Worm (Caenorhabditis elegans) whole organism, young adult: Measurements from ENCODE around the gene F41G3.21.
A peak's percentile ranks its signal among the peaks of the same experiment; 100 is the strongest.

Source experiments
- D2030.7 ChIP-seq: fragments of 200-800 bp; sonication (Bioruptor generic); IDR thresholded peaks from 2 replicates; pipeline ENCODE4 v1.3.6; 2022; ENCODE audit warnings: missing genetic modification reagents, missing genetic modification characterization, missing compliant biosample characterization
- F49E8.2 ChIP-seq: sonication (generic microtip); optimal IDR thresholded peaks from 3 replicates; lab custom pipeline; 2017; ENCODE audit warnings: missing genetic modification characterization, mild to moderate bottlenecking, missing compliant biosample characterization, antibody characterized with exemption, moderate library complexity; ENCODE audit not compliant: insufficient read depth
- T07F8.4 ChIP-seq: sonication (generic microtip); optimal IDR thresholded peaks from 2 replicates; lab custom pipeline; 2016; ENCODE audit warnings: mild to moderate bottlenecking, missing genetic modification characterization, moderate library complexity, missing compliant biosample characterization
- T26A5.8 ChIP-seq: sonication (generic microtip); optimal IDR thresholded peaks from 2 replicates; lab custom pipeline; 2016; ENCODE audit warnings: missing genetic modification characterization, missing compliant biosample characterization
- Y79H2A.3 ChIP-seq: fragments of 200-800 bp; sonication (Bioruptor generic); conservative IDR thresholded peaks from 2 replicates; pipeline ENCODE4 v1.3.6; 2022; ENCODE audit warnings: missing genetic modification reagents, missing genetic modification characterization, missing compliant biosample characterization
- Y95B8A.8 ChIP-seq: fragments of 200-800 bp; sonication (Bioruptor generic); IDR thresholded peaks from 2 replicates; pipeline ENCODE4 v1.3.6; 2022; ENCODE audit warnings: missing genetic modification reagents, missing genetic modification characterization, missing compliant biosample characterization
- ZK185.1 ChIP-seq: sonication (generic microtip); optimal IDR thresholded peaks from 2 replicates; lab custom pipeline; 2016; ENCODE audit warnings: mild to moderate bottlenecking, missing genetic modification characterization, missing compliant biosample characterization; ENCODE audit not compliant: poor library complexity, severe bottlenecking
- ama-1 ChIP-seq, 3 experiments: fragments of 150-350 bp in 1 of 3; sonication (generic microtip) in 2 of 3; optimal IDR thresholded peaks; 2 replicates each; lab custom pipeline; 2014 to 2018; ENCODE audit warnings: missing biosample characterization in 2 of 3, missing genetic modification characterization in 2 of 3, missing genetic modification reagents in 2 of 3
- aptf-3 ChIP-seq: fragments of 200-800 bp; sonication (Bioruptor generic); IDR thresholded peaks from 2 replicates; pipeline ENCODE4 v1.3.6; 2022; ENCODE audit warnings: missing genetic modification characterization, missing compliant biosample characterization
- atf-7 ChIP-seq: sonication (generic microtip); optimal IDR thresholded peaks from 2 replicates; lab custom pipeline; 2017; ENCODE audit warnings: mild to moderate bottlenecking, missing genetic modification characterization, missing compliant biosample characterization
- athp-1 ChIP-seq: sonication (generic microtip); optimal IDR thresholded peaks from 2 replicates; lab custom pipeline; 2017; ENCODE audit warnings: mild to moderate bottlenecking, missing genetic modification characterization, missing compliant biosample characterization
- attf-5 ChIP-seq: fragments of 200-800 bp; sonication (Bioruptor generic); optimal IDR thresholded peaks from 2 replicates; lab custom pipeline; 2018; ENCODE audit warnings: mild to moderate bottlenecking, missing genetic modification characterization, missing compliant biosample characterization
- ccch-3 ChIP-seq: fragments of 200-800 bp; sonication (Bioruptor generic); optimal IDR thresholded peaks from 2 replicates; lab custom pipeline; 2018; ENCODE audit warnings: mild to moderate bottlenecking, missing genetic modification characterization, missing compliant biosample characterization
- ceh-27 ChIP-seq: fragments of 200-800 bp; sonication (Bioruptor generic); optimal IDR thresholded peaks from 2 replicates; lab custom pipeline; 2018; ENCODE audit warnings: mild to moderate bottlenecking, missing genetic modification characterization, moderate library complexity, missing compliant biosample characterization
- ceh-79 ChIP-seq: sonication (generic microtip); optimal IDR thresholded peaks from 2 replicates; lab custom pipeline; 2017; ENCODE audit warnings: mild to moderate bottlenecking, missing genetic modification characterization, missing compliant biosample characterization
- dpl-1 ChIP-seq: fragments of 150-350 bp; optimal IDR thresholded peaks from 2 replicates; lab custom pipeline; 2014; ENCODE audit warnings: missing biosample characterization, missing genetic modification reagents, missing genetic modification characterization
- efl-1 ChIP-seq: fragments of 150-350 bp; optimal IDR thresholded peaks from 2 replicates; lab custom pipeline; 2014; ENCODE audit warnings: missing biosample characterization, missing genetic modification reagents, missing genetic modification characterization
- ets-4 ChIP-seq: fragments of 200-800 bp; sonication (Bioruptor generic); optimal IDR thresholded peaks from 2 replicates; lab custom pipeline; 2018; ENCODE audit warnings: mild to moderate bottlenecking, missing genetic modification characterization, missing compliant biosample characterization
- him-1 ChIP-seq: sonication (generic microtip); optimal IDR thresholded peaks from 2 replicates; lab custom pipeline; 2016; ENCODE audit warnings: missing genotype, missing genetic modification reagents, missing genetic modification characterization, missing compliant biosample characterization
- lag-1 ChIP-seq: fragments of 200-800 bp; sonication (Bioruptor generic); IDR thresholded peaks from 2 replicates; pipeline ENCODE4 v1.3.6; 2022; ENCODE audit warnings: missing genetic modification reagents, missing genetic modification characterization, missing compliant biosample characterization
- let-526 ChIP-seq: fragments of 200-800 bp; sonication (Bioruptor generic); IDR thresholded peaks from 2 replicates; pipeline ENCODE4 v1.3.6; 2022; ENCODE audit warnings: missing genetic modification reagents, missing genetic modification characterization, missing compliant biosample characterization
- let-607 ChIP-seq, 2 experiments: fragments of 200-800 bp in 1 of 2; sonication (Bioruptor generic) in 1 of 2; sonication (generic microtip) in 1 of 2; optimal IDR thresholded peaks; 2 replicates each; lab custom pipeline; 2016 to 2018; ENCODE audit warnings: mild to moderate bottlenecking in 2 of 2, missing compliant biosample characterization in 2 of 2, missing genetic modification characterization in 2 of 2, moderate library complexity in 2 of 2, missing genotype in 1 of 2
- lin-26 ChIP-seq: fragments of 200-800 bp; sonication (Bioruptor generic); IDR thresholded peaks from 2 replicates; pipeline ENCODE4 v1.3.6; 2022; ENCODE audit warnings: missing genetic modification reagents, missing genetic modification characterization, missing compliant biosample characterization
- lin-35 ChIP-seq, 3 experiments: fragments of 150-350 bp in 2 of 3; sonication (generic microtip) in 1 of 3; optimal IDR thresholded peaks; 2 replicates each; lab custom pipeline; 2014 to 2018; ENCODE audit warnings: missing biosample characterization in 3 of 3, missing genetic modification characterization in 3 of 3, missing genetic modification reagents in 3 of 3
- lsy-27 ChIP-seq: sonication (generic microtip); optimal IDR thresholded peaks from 2 replicates; lab custom pipeline; 2017; ENCODE audit warnings: missing genetic modification characterization, mild to moderate bottlenecking, missing compliant biosample characterization, antibody characterized with exemption, missing genotype, borderline replicate concordance; ENCODE audit not compliant: insufficient read depth
- madf-10 ChIP-seq: sonication (generic microtip); optimal IDR thresholded peaks from 2 replicates; lab custom pipeline; 2016; ENCODE audit warnings: mild to moderate bottlenecking, missing genetic modification characterization, missing compliant biosample characterization
- madf-3 ChIP-seq: fragments of 200-800 bp; sonication (Bioruptor generic); IDR thresholded peaks from 2 replicates; pipeline ENCODE4 v1.3.6; 2022; ENCODE audit warnings: missing genetic modification reagents, missing genetic modification characterization, missing compliant biosample characterization
- madf-6 ChIP-seq: fragments of 200-800 bp; sonication (Bioruptor generic); IDR thresholded peaks from 2 replicates; pipeline ENCODE4 v1.3.6; 2022; ENCODE audit warnings: missing genetic modification reagents, missing genetic modification characterization, missing compliant biosample characterization
- mcd-1 ChIP-seq: fragments of 200-800 bp; sonication (Bioruptor generic); IDR thresholded peaks from 2 replicates; pipeline ENCODE4 v1.3.6; 2022; ENCODE audit warnings: missing genetic modification reagents, missing genetic modification characterization, missing compliant biosample characterization
- mel-28 ChIP-seq: sonication (generic microtip); optimal IDR thresholded peaks from 2 replicates; lab custom pipeline; 2016; ENCODE audit warnings: borderline replicate concordance, mild to moderate bottlenecking, missing genetic modification characterization, missing compliant biosample characterization
- mxl-1 ChIP-seq: sonication (generic microtip); optimal IDR thresholded peaks from 2 replicates; lab custom pipeline; 2016; ENCODE audit warnings: missing genetic modification characterization, missing compliant biosample characterization
- nhr-27 ChIP-seq: fragments of 200-800 bp; sonication (Bioruptor generic); optimal IDR thresholded peaks from 2 replicates; lab custom pipeline; 2018; ENCODE audit warnings: mild to moderate bottlenecking, missing genetic modification characterization, moderate library complexity, missing compliant biosample characterization
- nhr-80 ChIP-seq: sonication (generic microtip); optimal IDR thresholded peaks from 2 replicates; lab custom pipeline; 2016; ENCODE audit warnings: missing genetic modification characterization, missing compliant biosample characterization
- nhr-90 ChIP-seq: sonication (generic microtip); optimal IDR thresholded peaks from 2 replicates; lab custom pipeline; 2016; ENCODE audit warnings: missing genotype, mild to moderate bottlenecking, missing genetic modification characterization, missing compliant biosample characterization
- pha-4 ChIP-seq: fragments of 150-350 bp; sonication (generic microtip); optimal IDR thresholded peaks from 2 replicates; lab custom pipeline; 2014; ENCODE audit warnings: missing biosample characterization, missing genetic modification reagents, missing genetic modification characterization
- repo-1 ChIP-seq: sonication (generic microtip); optimal IDR thresholded peaks from 2 replicates; lab custom pipeline; 2017; ENCODE audit warnings: mild to moderate bottlenecking, missing genetic modification characterization, missing compliant biosample characterization
- sea-2 ChIP-seq: fragments of 200-800 bp; sonication (Bioruptor generic); IDR thresholded peaks from 2 replicates; pipeline ENCODE4 v1.3.6; 2022; ENCODE audit warnings: missing genetic modification characterization, missing compliant biosample characterization
- snpc-1.3 ChIP-seq: sonication (generic microtip); optimal IDR thresholded peaks from 2 replicates; lab custom pipeline; 2017; ENCODE audit warnings: missing genetic modification characterization, mild to moderate bottlenecking, missing compliant biosample characterization, antibody characterized with exemption, moderate library complexity, missing genotype, missing genetic modification reagents; ENCODE audit not compliant: insufficient read depth
- snpc-4 ChIP-seq, 5 experiments: fragments of 150-350 bp in 1 of 5; sonication (generic microtip) in 4 of 5; optimal IDR thresholded peaks; 2 replicates each; lab custom pipeline; 2014 to 2018; ENCODE audit warnings: missing genetic modification characterization in 5 of 5, missing biosample characterization in 3 of 5, antibody characterized with exemption in 2 of 5, mild to moderate bottlenecking in 2 of 5, missing compliant biosample characterization in 2 of 5, missing genotype in 2 of 5, moderate library complexity in 2 of 5, missing genetic modification reagents in 1 of 5
- tlf-1 ChIP-seq: fragments of 200-800 bp; sonication (Bioruptor generic); optimal IDR thresholded peaks from 2 replicates; lab custom pipeline; 2018; ENCODE audit warnings: mild to moderate bottlenecking, missing genetic modification characterization, missing compliant biosample characterization
- unc-130 ChIP-seq: sonication (generic microtip); optimal IDR thresholded peaks from 2 replicates; lab custom pipeline; 2016; ENCODE audit warnings: missing genetic modification reagents, missing genetic modification characterization, missing compliant biosample characterization
- unc-62 ChIP-seq: fragments of 150-350 bp; optimal IDR thresholded peaks from 2 replicates; lab custom pipeline; 2014; ENCODE audit warnings: missing biosample characterization, missing genetic modification reagents, missing genetic modification characterization
- zim-3 ChIP-seq: sonication (generic microtip); optimal IDR thresholded peaks from 2 replicates; lab custom pipeline; 2017; ENCODE audit warnings: mild to moderate bottlenecking, missing genetic modification characterization, moderate library complexity, missing compliant biosample characterization
- ztf-18 ChIP-seq: sonication (generic microtip); optimal IDR thresholded peaks from 2 replicates; lab custom pipeline; 2016; ENCODE audit warnings: missing genotype, mild to moderate bottlenecking, missing genetic modification characterization, missing compliant biosample characterization
- ztf-22 ChIP-seq: fragments of 200-800 bp; sonication (Bioruptor generic); optimal IDR thresholded peaks from 2 replicates; lab custom pipeline; 2018; ENCODE audit warnings: mild to moderate bottlenecking, missing genetic modification characterization, moderate library complexity, missing compliant biosample characterization
- ztf-26 ChIP-seq: sonication (generic microtip); optimal IDR thresholded peaks from 2 replicates; lab custom pipeline; 2017; ENCODE audit warnings: missing genetic modification characterization, missing compliant biosample characterization
- ztf-6 ChIP-seq: fragments of 200-800 bp; sonication (Bioruptor generic); IDR thresholded peaks from 2 replicates; pipeline ENCODE4 v1.3.6; 2022; ENCODE audit warnings: missing genetic modification reagents, missing genetic modification characterization, missing compliant biosample characterization

F41G3.21 gene

DNA sequence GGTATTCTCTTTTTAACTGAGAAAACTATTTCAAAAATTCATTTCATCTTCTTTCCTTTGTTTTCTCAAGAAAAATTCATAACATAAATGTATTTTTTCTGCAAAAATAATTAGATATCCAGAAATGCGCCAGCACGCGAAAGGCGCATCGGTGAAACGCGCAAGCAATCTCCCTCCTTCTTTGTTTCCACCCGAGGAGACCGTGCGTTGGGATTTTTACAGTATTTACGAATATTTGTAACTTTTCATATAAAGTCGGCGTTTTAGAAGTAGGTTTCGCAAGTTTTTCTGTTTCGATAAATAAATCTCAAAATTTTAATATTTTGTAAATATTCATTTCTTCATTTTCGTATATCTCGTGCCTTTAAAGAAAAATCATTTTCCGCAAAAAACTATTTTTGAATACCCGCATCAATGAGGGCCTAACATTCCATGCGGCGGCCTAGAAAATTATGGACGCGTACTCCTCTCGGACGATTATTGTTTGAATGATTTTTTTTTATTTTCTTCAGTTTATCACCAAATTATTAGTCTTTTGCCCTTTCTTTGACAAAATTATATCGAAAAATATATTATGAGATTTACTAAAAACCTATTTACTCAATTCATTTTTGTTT is 23.8 kb upstream of the F41G3.21 start, which contains the start of gene ssup-72 (continued):
- TF ChIP-seq nhr-90 (tag; lab: Kevin White, UChicago) (no peak), dpl-1 (peak; percentile 35), nhr-80 (tag; lab: Kevin White, UChicago) (no peak), T07F8.4 (tag; lab: Kevin White, UChicago) (no peak), zim-3 (tag; lab: Kevin White, UChicago) (no peak), tlf-1 (GFP tag; lab: Kevin White, UChicago) (peak; percentile 8), him-1 (peak; percentile 9), Y95B8A.8 (GFP tag; lab: Robert Waterston, UW) (no peak), athp-1 (tag; lab: Kevin White, UChicago) (peak; percentile 22), sea-2 (GFP tag; lab: Robert Waterston, UW) (no peak), efl-1 (peak; percentile 48), repo-1 (tag; lab: Kevin White, UChicago) (no peak), ceh-79 (tag; lab: Kevin White, UChicago) (no peak), attf-5 (peak; percentile 59), D2030.7 (peak; percentile 76), ceh-27 (peak; percentile 55), Y79H2A.3 (GFP tag; lab: Robert Waterston, UW) (no peak), madf-6 (GFP tag; lab: Robert Waterston, UW) (peak; percentile 81), lsy-27 (tag; lab: Kevin White, UChicago) (no peak), ZK185.1 (peak; percentile 72), ama-1 (optimal IDR thresholded peaks at IDR 0.05; lab: Kevin White, UChicago) (no peak), ama-1 (GFP tag; optimal IDR thresholded peaks at IDR 0.05; lab: Kevin White, UChicago) (no peak), ztf-6 (GFP tag; lab: Robert Waterston, UW) (no peak), unc-62 (GFP tag; lab: Kevin White, UChicago) (no peak), lin-26 (GFP tag; lab: Robert Waterston, UW) (no peak), let-607 (tag; optimal IDR thresholded peaks at IDR 0.05; lab: Kevin White, UChicago) (peak in 1 of 2 experiments; percentile 58), lin-35 (GFP tag; optimal IDR thresholded peaks at IDR 0.05; lab: Kevin White, UChicago) (no peak), mcd-1 (GFP tag; lab: Robert Waterston, UW) (peak; percentile 62; the same call in 1 of the 2 replicates), madf-3 (GFP tag; lab: Robert Waterston, UW) (0 out of 2 replicates have a peak, but pooled peaks have one; percentile 31), pha-4 (tag; lab: Kevin White, UChicago) (no peak), F49E8.2 (tag; lab: Kevin White, UChicago) (no peak), snpc-1.3 (tag; lab: Kevin White, UChicago) (no peak), ztf-26 (tag; lab: Kevin White, UChicago) (no peak), ccch-3 (GFP tag; lab: Kevin White, UChicago) (no peak), lag-1 (GFP tag; lab: Robert Waterston, UW) (no peak), madf-10 (tag; lab: Kevin White, UChicago) (no peak), aptf-3 (GFP tag; lab: Robert Waterston, UW) (no peak), ztf-18 (tag; lab: Kevin White, UChicago) (peak; percentile 92), mxl-1 (tag; lab: Kevin White, UChicago) (no peak), let-526 (no peak), mel-28 (tag; lab: Kevin White, UChicago) (no peak), unc-130 (GFP tag; lab: Kevin White, UChicago) (peak; percentile 66), ets-4 (GFP tag; lab: Kevin White, UChicago) (no peak), atf-7 (no peak), snpc-4 (GFP tag; optimal IDR thresholded peaks at IDR 0.05; lab: Kevin White, UChicago) (no peak), snpc-4 (tag; optimal IDR thresholded peaks at IDR 0.05; lab: Kevin White, UChicago) (peak in 2 of 4 experiments; percentile 8 to 33), T26A5.8 (tag; lab: Kevin White, UChicago) (no peak), nhr-27 (tag; lab: Kevin White, UChicago) (no peak), ztf-22 (no peak)
